Fruit fly (Drosophila melanogaster): ENCODE results near the gene Saf-B.

Gene Saf-B

dm6 chr3R:24850420-24850819 lies 33.2 kb downstream of the Saf-B start, which contains the start of gene CG7006 (continued):
- TF ChIP-seq E2f2 (GFP tag; IDR thresholded peaks at IDR 0.05), result peak; percentile 96
- no peak; the same call in 1 of the 2 replicates for TF ChIP-seq CG10959 (GFP tag; IDR thresholded peaks at IDR 0.05)
- peak; percentile 12 for TF ChIP-seq fd96Cb (tag; optimal IDR thresholded peaks at IDR 0.05)
- TF ChIP-seq insv (GFP tag; optimal IDR thresholded peaks at IDR 0.05), result peak in 1 of 2 experiments; percentile 13
- peak; percentile 49 for TF ChIP-seq CG3065 (GFP tag; optimal IDR thresholded peaks at IDR 0.05)
- TF ChIP-seq sqz (GFP tag; optimal IDR thresholded peaks at IDR 0.05), result no peak
- TF ChIP-seq CG18764 (GFP tag; optimal IDR thresholded peaks at IDR 0.05), result peak; percentile 73
- TF ChIP-seq Nf-YC (tag; optimal IDR thresholded peaks at IDR 0.05), result no peak
- no peak for TF ChIP-seq tll (GFP tag; optimal IDR thresholded peaks at IDR 0.05)
- TF ChIP-seq phol (tag; optimal IDR thresholded peaks at IDR 0.05), result peak; percentile 69
- no peak for TF ChIP-seq NC2α (GFP tag; optimal IDR thresholded peaks at IDR 0.05)
- peak; percentile 87 for TF ChIP-seq HLH54F (GFP tag; optimal IDR thresholded peaks at IDR 0.05)
- peak; percentile 53 for TF ChIP-seq CG10366 (GFP tag; IDR thresholded peaks at IDR 0.05)
- TF ChIP-seq knrl (GFP tag; IDR thresholded peaks at IDR 0.05; ENCODE audit: partially characterized antibody), result peak; percentile 78
- no peak for TF ChIP-seq Sry-β (GFP tag; optimal IDR thresholded peaks at IDR 0.05)
- peak; percentile 69 for TF ChIP-seq kay (GFP tag; optimal IDR thresholded peaks at IDR 0.05)
- TF ChIP-seq CG4820 (GFP tag; optimal IDR thresholded peaks at IDR 0.05), result peak; percentile 54
- peak; percentile 50 for TF ChIP-seq CG13123 (GFP tag; optimal IDR thresholded peaks at IDR 0.05)
- TF ChIP-seq Hmx (GFP tag; optimal IDR thresholded peaks at IDR 0.05), result no peak
- TF ChIP-seq CG17612 (GFP tag; IDR thresholded peaks at IDR 0.05), result peak; percentile 21; the same call in 1 of the 2 replicates
- peak; percentile 55 for TF ChIP-seq dmrt11E (tag; optimal IDR thresholded peaks at IDR 0.05)
- peak; percentile 61 for TF ChIP-seq Bdp1 (GFP tag; optimal IDR thresholded peaks at IDR 0.05)
- TF ChIP-seq Dfd (GFP tag; optimal IDR thresholded peaks at IDR 0.05), result no peak
- no peak for TF ChIP-seq CG43689 (GFP tag; IDR thresholded peaks at IDR 0.05)
- TF ChIP-seq H2.0 (GFP tag; IDR thresholded peaks at IDR 0.05), result peak; percentile 69
- no peak for TF ChIP-seq CG5180 (GFP tag; optimal IDR thresholded peaks at IDR 0.05)
- TF ChIP-seq Ets97D (GFP tag; optimal IDR thresholded peaks at IDR 0.05), result peak; percentile 90
- peak; percentile 87 for TF ChIP-seq HmgZ (tag; optimal IDR thresholded peaks at IDR 0.05)
- no peak for TF ChIP-seq Tbp (GFP tag; optimal IDR thresholded peaks at IDR 0.05)
- TF ChIP-seq ssp (GFP tag; IDR thresholded peaks at IDR 0.05), result peak; percentile 52; the same call in 1 of the 2 replicates
- peak; percentile 69 for TF ChIP-seq inv (GFP tag; IDR thresholded peaks at IDR 0.05; ENCODE audit: partially characterized antibody)
- TF ChIP-seq sim (GFP tag; IDR thresholded peaks at IDR 0.05), result no peak
- no peak for TF ChIP-seq CG10147 (GFP tag; optimal IDR thresholded peaks at IDR 0.05)
- TF ChIP-seq CG12104 (GFP tag; optimal IDR thresholded peaks at IDR 0.05), result no peak
- no peak for TF ChIP-seq Ravus (GFP tag; IDR thresholded peaks at IDR 0.05)
- peak; percentile 30 for TF ChIP-seq CG15011 (GFP tag; optimal IDR thresholded peaks at IDR 0.05)
- peak; percentile 31; the same call in 1 of the 2 replicates for TF ChIP-seq CG4404 (GFP tag; IDR thresholded peaks at IDR 0.05)
- peak; percentile 55; the same call in 2 of the 3 replicates for TF ChIP-seq vnd (GFP tag; IDR thresholded peaks at IDR 0.05; ENCODE audit: partially characterized antibody)
- 0 out of 2 replicates have a peak, but pooled peaks have one; percentile 18 for TF ChIP-seq ap (GFP tag; IDR thresholded peaks at IDR 0.05)
- TF ChIP-seq Adf1 (GFP tag; IDR thresholded peaks at IDR 0.05), result peak; percentile 13; the same call in 1 of the 2 replicates
- TF ChIP-seq br (optimal IDR thresholded peaks at IDR 0.05), result no peak
- TF ChIP-seq bcd (GFP tag; optimal IDR thresholded peaks at IDR 0.05), result no peak
- no peak for TF ChIP-seq Stat92E (GFP tag; optimal IDR thresholded peaks at IDR 0.05)
- no peak for TF ChIP-seq CG8478 (optimal IDR thresholded peaks at IDR 0.05)
- TF ChIP-seq CG11247 (GFP tag; IDR thresholded peaks at IDR 0.05), result peak; percentile 79
- TF ChIP-seq ci (GFP tag; IDR thresholded peaks at IDR 0.05), result peak; percentile 77
- TF ChIP-seq kni (GFP tag; optimal IDR thresholded peaks at IDR 0.05), result no peak
- TF ChIP-seq CG16815 (GFP tag; optimal IDR thresholded peaks at IDR 0.05), result peak; percentile 62
- no peak for TF ChIP-seq CG15479 (GFP tag; optimal IDR thresholded peaks at IDR 0.05)
- TF ChIP-seq D (optimal IDR thresholded peaks at IDR 0.05), result no peak
- no peak for TF ChIP-seq D (GFP tag; optimal IDR thresholded peaks at IDR 0.05)
- TF ChIP-seq CG12942 (GFP tag; optimal IDR thresholded peaks at IDR 0.05), result peak; percentile 78

Measured in whole organism, embryonic.